Worm (Caenorhabditis elegans) whole organism, late embryonic: ENCODE results near the gene laf-1.
A peak's percentile ranks its signal among the peaks of the same experiment; 100 is the strongest.

Experiments used
- C38D4.7 ChIP-seq: fragments of 200-800 bp; sonication (Bioruptor generic); optimal IDR thresholded peaks from 2 replicates; lab custom pipeline; 2018; ENCODE audit warnings: mild to moderate bottlenecking, missing genetic modification characterization, moderate library complexity, missing compliant biosample characterization
- K02D7.2 ChIP-seq: sonication (generic microtip); optimal IDR thresholded peaks from 2 replicates; lab custom pipeline; 2017; ENCODE audit warnings: mild to moderate bottlenecking, missing genetic modification characterization, missing compliant biosample characterization
- T23F11.4 ChIP-seq: fragments of 200-800 bp; sonication (Bioruptor generic); optimal IDR thresholded peaks from 2 replicates; lab custom pipeline; 2018; ENCODE audit warnings: mild to moderate bottlenecking, missing genetic modification characterization, missing compliant biosample characterization
- Y22D7AL.16 ChIP-seq: sonication (generic microtip); optimal IDR thresholded peaks from 2 replicates; lab custom pipeline; 2016; ENCODE audit warnings: missing genetic modification characterization, missing compliant biosample characterization
- ceh-14 ChIP-seq: sonication (generic microtip); optimal IDR thresholded peaks from 2 replicates; lab custom pipeline; 2016; ENCODE audit warnings: missing genotype, missing genetic modification characterization, missing compliant biosample characterization
- ceh-18 ChIP-seq: sonication (generic microtip); optimal IDR thresholded peaks from 2 replicates; lab custom pipeline; 2016; ENCODE audit warnings: missing genetic modification characterization, missing compliant biosample characterization
- ceh-19 ChIP-seq: fragments of 200-800 bp; sonication (Bioruptor generic); optimal IDR thresholded peaks from 2 replicates; lab custom pipeline; 2018; ENCODE audit warnings: mild to moderate bottlenecking, missing genetic modification characterization, missing compliant biosample characterization
- ceh-2 ChIP-seq: sonication (generic microtip); optimal IDR thresholded peaks from 2 replicates; lab custom pipeline; 2016; ENCODE audit warnings: missing genotype, missing genetic modification characterization, missing compliant biosample characterization
- ceh-22 ChIP-seq: sonication (generic microtip); optimal IDR thresholded peaks from 2 replicates; lab custom pipeline; 2017; ENCODE audit warnings: missing biosample characterization, missing genetic modification characterization
- ceh-24 ChIP-seq: sonication (generic microtip); optimal IDR thresholded peaks from 2 replicates; lab custom pipeline; 2016; ENCODE audit warnings: mild to moderate bottlenecking, missing genetic modification characterization, missing compliant biosample characterization
- ceh-30 ChIP-seq: fragments of 150-350 bp; optimal IDR thresholded peaks from 2 replicates; lab custom pipeline; 2014; ENCODE audit warnings: missing biosample characterization, missing genetic modification characterization
- ceh-31 ChIP-seq: sonication (generic microtip); optimal IDR thresholded peaks from 2 replicates; lab custom pipeline; 2016; ENCODE audit warnings: missing genetic modification characterization, missing compliant biosample characterization
- ceh-45 ChIP-seq: fragments of 200-800 bp; sonication (Bioruptor generic); IDR thresholded peaks from 2 replicates; pipeline ENCODE4 v1.3.6; 2022; ENCODE audit warnings: missing genetic modification reagents, missing genetic modification characterization, missing compliant biosample characterization
- ceh-48 ChIP-seq: sonication (generic microtip); optimal IDR thresholded peaks from 2 replicates; lab custom pipeline; 2016; ENCODE audit warnings: missing genetic modification characterization, inconsistent platforms, missing compliant biosample characterization
- ceh-6 ChIP-seq: fragments of 200-800 bp; sonication (Bioruptor generic); optimal IDR thresholded peaks from 2 replicates; lab custom pipeline; 2018; ENCODE audit warnings: mild to moderate bottlenecking, missing genetic modification characterization, missing compliant biosample characterization
- ceh-9 ChIP-seq: sonication (generic microtip); optimal IDR thresholded peaks from 2 replicates; lab custom pipeline; 2016; ENCODE audit warnings: mild to moderate bottlenecking, missing genetic modification characterization, inconsistent platforms, missing compliant biosample characterization
- dmd-4 ChIP-seq: sonication (generic microtip); optimal IDR thresholded peaks from 2 replicates; lab custom pipeline; 2016; ENCODE audit warnings: borderline replicate concordance, missing genetic modification characterization, missing compliant biosample characterization
- dve-1 ChIP-seq: sonication (generic microtip); optimal IDR thresholded peaks from 2 replicates; lab custom pipeline; 2017; ENCODE audit warnings: antibody characterized with exemption, mild to moderate bottlenecking, missing genetic modification characterization, missing compliant biosample characterization
- elt-2 ChIP-seq: sonication (generic microtip); optimal IDR thresholded peaks from 2 replicates; lab custom pipeline; 2016; ENCODE audit warnings: missing genetic modification reagents, missing genetic modification characterization, missing compliant biosample characterization
- eyg-1 ChIP-seq: sonication (generic microtip); optimal IDR thresholded peaks from 2 replicates; lab custom pipeline; 2016; ENCODE audit warnings: missing genotype, missing genetic modification characterization, missing compliant biosample characterization
- fax-1 ChIP-seq: sonication (generic microtip); optimal IDR thresholded peaks from 2 replicates; lab custom pipeline; 2016; ENCODE audit warnings: missing genotype, missing genetic modification characterization, missing compliant biosample characterization
- fkh-10 ChIP-seq: fragments of 150-350 bp; optimal IDR thresholded peaks from 2 replicates; lab custom pipeline; 2014; ENCODE audit warnings: missing biosample characterization, missing genetic modification reagents, missing genetic modification characterization
- fkh-6 ChIP-seq: sonication (generic microtip); optimal IDR thresholded peaks from 2 replicates; lab custom pipeline; 2016; ENCODE audit warnings: missing genetic modification characterization, missing compliant biosample characterization
- gmeb-2 ChIP-seq: sonication (generic microtip); optimal IDR thresholded peaks from 2 replicates; lab custom pipeline; 2016; ENCODE audit warnings: missing genetic modification characterization, inconsistent platforms, missing compliant biosample characterization
- hlh-15 ChIP-seq: sonication (generic microtip); optimal IDR thresholded peaks from 2 replicates; lab custom pipeline; 2016; ENCODE audit warnings: missing genetic modification characterization, missing compliant biosample characterization
- lim-6 ChIP-seq: sonication (generic microtip); optimal IDR thresholded peaks from 2 replicates; lab custom pipeline; 2016; ENCODE audit warnings: missing genetic modification characterization, missing compliant biosample characterization
- lin-11 ChIP-seq: fragments of 200-800 bp; sonication (Bioruptor generic); optimal IDR thresholded peaks from 2 replicates; lab custom pipeline; 2018; ENCODE audit warnings: mild to moderate bottlenecking, missing genetic modification characterization, missing compliant biosample characterization
- mec-3 ChIP-seq: sonication (generic microtip); optimal IDR thresholded peaks from 2 replicates; lab custom pipeline; 2016; ENCODE audit warnings: borderline replicate concordance, missing genetic modification characterization, missing compliant biosample characterization
- nhr-11 ChIP-seq: fragments of 150-350 bp; optimal IDR thresholded peaks from 2 replicates; lab custom pipeline; 2014; ENCODE audit warnings: missing biosample characterization, missing genetic modification characterization
- npax-4 ChIP-seq: sonication (generic microtip); optimal IDR thresholded peaks from 2 replicates; lab custom pipeline; 2016; ENCODE audit warnings: missing genetic modification characterization, missing compliant biosample characterization
- odd-2 ChIP-seq: sonication (generic microtip); optimal IDR thresholded peaks from 2 replicates; lab custom pipeline; 2017; ENCODE audit warnings: antibody characterized with exemption, mild to moderate bottlenecking, missing genetic modification characterization, missing compliant biosample characterization
- pax-1 ChIP-seq: fragments of 150-350 bp; optimal IDR thresholded peaks from 2 replicates; lab custom pipeline; 2014; ENCODE audit warnings: missing biosample characterization, missing genetic modification characterization
- pha-2 ChIP-seq: sonication (generic microtip); optimal IDR thresholded peaks from 2 replicates; lab custom pipeline; 2017; ENCODE audit warnings: mild to moderate bottlenecking, missing genetic modification characterization, missing compliant biosample characterization
- pqm-1 ChIP-seq: sonication (generic microtip); optimal IDR thresholded peaks from 2 replicates; lab custom pipeline; 2016; ENCODE audit warnings: missing genetic modification characterization, missing compliant biosample characterization
- pros-1 ChIP-seq: fragments of 150-350 bp; optimal IDR thresholded peaks from 2 replicates; lab custom pipeline; 2014; ENCODE audit warnings: missing biosample characterization, missing genetic modification reagents, missing genetic modification characterization
- ref-2 ChIP-seq: sonication (generic microtip); optimal IDR thresholded peaks from 2 replicates; lab custom pipeline; 2016; ENCODE audit warnings: missing genetic modification characterization, missing compliant biosample characterization
- rnt-1 ChIP-seq: sonication (generic microtip); optimal IDR thresholded peaks from 2 replicates; lab custom pipeline; 2016; ENCODE audit warnings: missing genetic modification characterization, missing compliant biosample characterization
- sdc-2 ChIP-seq: sonication (generic microtip); optimal IDR thresholded peaks from 2 replicates; lab custom pipeline; 2016; ENCODE audit warnings: missing genotype, missing genetic modification characterization, missing compliant biosample characterization
- sox-2 ChIP-seq: fragments of 200-800 bp; sonication (Bioruptor generic); IDR thresholded peaks from 2 replicates; pipeline ENCODE4 v1.3.6; 2022; ENCODE audit warnings: missing genetic modification reagents, missing genetic modification characterization, missing compliant biosample characterization
- sox-4 ChIP-seq: sonication (generic microtip); optimal IDR thresholded peaks from 2 replicates; lab custom pipeline; 2017; ENCODE audit warnings: mild to moderate bottlenecking, missing genetic modification characterization, inconsistent platforms, missing compliant biosample characterization
- syd-9 ChIP-seq: sonication (generic microtip); optimal IDR thresholded peaks from 2 replicates; lab custom pipeline; 2016; ENCODE audit warnings: mild to moderate bottlenecking, missing genetic modification characterization, moderate library complexity, missing compliant biosample characterization
- tbx-2 ChIP-seq: sonication (generic microtip); optimal IDR thresholded peaks from 2 replicates; lab custom pipeline; 2016; ENCODE audit warnings: missing genetic modification characterization, missing compliant biosample characterization
- unc-3 ChIP-seq, 2 experiments: fragments of 200-800 bp in 1 of 2; sonication (Bioruptor generic) in 1 of 2; sonication (generic microtip) in 1 of 2; conservative IDR thresholded peaks in 1 of 2; optimal IDR thresholded peaks in 1 of 2; 2 replicates each; pipeline versions ENCODE4 v1.3.6 to Lab custom; 2016 to 2022; ENCODE audit warnings: missing compliant biosample characterization in 2 of 2, missing genetic modification characterization in 2 of 2, missing genetic modification reagents in 1 of 2
- unc-55 ChIP-seq: sonication (generic microtip); optimal IDR thresholded peaks from 2 replicates; lab custom pipeline; 2017; ENCODE audit warnings: missing biosample characterization, missing genetic modification reagents, missing genetic modification characterization
- zip-5 ChIP-seq: sonication (generic microtip); optimal IDR thresholded peaks from 2 replicates; lab custom pipeline; 2016; ENCODE audit warnings: missing genetic modification characterization, missing compliant biosample characterization
- ztf-16 ChIP-seq: sonication (generic microtip); optimal IDR thresholded peaks from 2 replicates; lab custom pipeline; 2017; ENCODE audit warnings: missing genetic modification characterization, missing compliant biosample characterization

laf-1 gene

DNA sequence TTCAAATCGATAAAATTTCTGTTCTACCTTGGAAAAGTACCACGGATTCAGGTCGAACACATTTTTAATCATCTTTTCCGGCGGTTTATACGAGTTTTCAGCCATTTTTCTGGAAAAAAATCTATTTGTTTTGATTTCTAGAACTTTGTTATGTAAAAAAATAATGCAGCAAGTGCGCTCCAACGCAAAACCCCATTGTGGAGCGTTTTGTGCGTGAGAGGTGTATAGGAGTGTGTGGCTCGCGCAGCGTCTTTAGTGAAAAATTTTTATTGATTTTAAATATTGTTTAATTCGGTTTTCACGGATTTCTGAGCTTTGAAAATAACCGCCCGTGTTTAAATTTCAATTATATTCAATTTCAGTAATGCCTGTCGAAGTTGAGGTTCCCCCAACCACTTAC is 7.0 kb upstream of the laf-1 start, which contains the start of gene Y71H2AM.20 (continued):
- peak; percentile 19 for TF ChIP-seq ceh-6 (GFP tag; lab: Kevin White, UChicago)
- peak; percentile 51 for TF ChIP-seq ceh-2 (tag; lab: Kevin White, UChicago)
- no peak for TF ChIP-seq K02D7.2 (tag; lab: Kevin White, UChicago)
- no peak for TF ChIP-seq odd-2 (tag; lab: Kevin White, UChicago)
- peak; percentile 62 for TF ChIP-seq syd-9 (tag; lab: Kevin White, UChicago)
- TF ChIP-seq T23F11.4 (GFP tag; lab: Kevin White, UChicago) = no peak
- TF ChIP-seq sdc-2 (tag; lab: Kevin White, UChicago) = no peak
- TF ChIP-seq ref-2 = peak; percentile 92
- no peak for TF ChIP-seq ceh-19 (GFP tag; lab: Kevin White, UChicago)
- TF ChIP-seq hlh-15 = no peak
- no peak for TF ChIP-seq npax-4
- TF ChIP-seq ceh-30 (tag; lab: Kevin White, UChicago) = peak; percentile 76
- TF ChIP-seq ceh-31 = peak; percentile 91
- TF ChIP-seq ceh-24 (tag; lab: Kevin White, UChicago) = no peak
- TF ChIP-seq C38D4.7 (GFP tag; lab: Kevin White, UChicago) = no peak
- peak; percentile 62 for TF ChIP-seq pax-1 (tag; lab: Kevin White, UChicago)
- no peak for TF ChIP-seq sox-4
- TF ChIP-seq unc-55 (GFP tag; lab: Kevin White, UChicago) = peak; percentile 50
- peak; percentile 81 for TF ChIP-seq ceh-14 (tag; lab: Kevin White, UChicago)
- no peak for TF ChIP-seq fkh-6 (tag; lab: Kevin White, UChicago)
- no peak for TF ChIP-seq gmeb-2 (tag; lab: Kevin White, UChicago)
- TF ChIP-seq nhr-11 (tag; lab: Kevin White, UChicago) = no peak
- TF ChIP-seq ceh-18 (tag; lab: Kevin White, UChicago) = peak; percentile 95
- TF ChIP-seq fax-1 = peak; percentile 17
- peak; percentile 88 for TF ChIP-seq tbx-2 (tag; lab: Kevin White, UChicago)
- peak; percentile 66 for TF ChIP-seq sox-2
- peak; percentile 69 for TF ChIP-seq dve-1 (tag; lab: Kevin White, UChicago)
- peak; percentile 67 for TF ChIP-seq lim-6 (tag; lab: Kevin White, UChicago)
- TF ChIP-seq ceh-48 = peak; percentile 93
- TF ChIP-seq pha-2 = no peak
- TF ChIP-seq fkh-10 = peak; percentile 76
- no peak for TF ChIP-seq ceh-22 (tag; lab: Kevin White, UChicago)
- peak; percentile 75 for TF ChIP-seq ztf-16 (tag; lab: Kevin White, UChicago)
- TF ChIP-seq pqm-1 (tag; lab: Kevin White, UChicago) = peak; percentile 19
- no peak for TF ChIP-seq dmd-4 (tag; lab: Kevin White, UChicago)
- TF ChIP-seq Y22D7AL.16 (tag; lab: Kevin White, UChicago) = no peak
- TF ChIP-seq zip-5 (tag; lab: Kevin White, UChicago) = no peak
- TF ChIP-seq lin-11 (tag; lab: Kevin White, UChicago) = no peak
- TF ChIP-seq ceh-9 (tag; lab: Kevin White, UChicago) = no peak
- TF ChIP-seq unc-3 (GFP tag; conservative IDR thresholded peaks at IDR 0.05; lab: Robert Waterston, UW) = peak; percentile 39; the same call in 1 of the 2 replicates
- TF ChIP-seq unc-3 (tag; optimal IDR thresholded peaks at IDR 0.05; lab: Kevin White, UChicago) = peak; percentile 53
- no peak for TF ChIP-seq ceh-45 (GFP tag; lab: Robert Waterston, UW)
- peak; percentile 90 for TF ChIP-seq rnt-1 (tag; lab: Kevin White, UChicago)
- TF ChIP-seq, all 69 proteins: peak for 36

DNA sequence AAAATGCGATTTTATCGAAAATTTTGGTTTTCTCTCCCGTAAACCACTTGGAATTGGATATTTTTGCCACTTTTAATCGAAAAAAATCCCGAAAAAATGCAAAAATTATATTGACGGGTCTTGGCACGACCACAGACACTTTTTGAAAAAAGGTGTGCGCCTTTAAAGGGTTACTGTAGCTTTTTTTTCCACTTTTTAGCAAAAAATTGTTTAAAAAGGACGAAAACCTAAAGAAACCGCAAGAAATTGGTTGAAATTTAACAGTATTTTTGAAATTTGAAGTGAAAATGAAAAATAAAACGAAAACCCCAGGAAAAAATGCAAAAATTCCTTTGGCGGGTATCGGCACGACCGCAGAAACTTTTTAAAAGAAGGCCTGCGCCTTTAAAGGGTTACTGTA is 3.0 kb upstream of the laf-1 start:
- no peak for TF ChIP-seq lim-6 (tag; lab: Kevin White, UChicago)
- TF ChIP-seq rnt-1 (tag; lab: Kevin White, UChicago) = no peak
- TF ChIP-seq K02D7.2 (tag; lab: Kevin White, UChicago) = no peak
- TF ChIP-seq elt-2 (tag; lab: Kevin White, UChicago) = no peak
- no peak for TF ChIP-seq pros-1 (tag; lab: Kevin White, UChicago)
- TF ChIP-seq sdc-2 (tag; lab: Kevin White, UChicago) = no peak
- TF ChIP-seq eyg-1 = no peak
- no peak for TF ChIP-seq Y22D7AL.16 (tag; lab: Kevin White, UChicago)
- TF ChIP-seq odd-2 (tag; lab: Kevin White, UChicago) = no peak
- no peak for TF ChIP-seq C38D4.7 (GFP tag; lab: Kevin White, UChicago)
- TF ChIP-seq mec-3 (tag; lab: Kevin White, UChicago) = no peak
- TF ChIP-seq ceh-22 (tag; lab: Kevin White, UChicago) = no peak
